Fruit fly (Drosophila melanogaster) whole organism, adult: ENCODE results near the gene CG18530.

ENCODE experiments used
- CG14711 ChIP-seq: fragments of 200-800 bp; sonication (Bioruptor generic); optimal IDR thresholded peaks from 2 replicates; lab custom pipeline; 2018; ENCODE audit warnings: missing biosample characterization, mild to moderate bottlenecking, missing genetic modification characterization, moderate library complexity
- CG1620 ChIP-seq: fragments of 200-800 bp; sonication (Bioruptor generic); optimal IDR thresholded peaks from 2 replicates; lab custom pipeline; 2016; ENCODE audit warnings: missing biosample characterization, missing genetic modification characterization
- Crg-1 ChIP-seq: fragments of 200-800 bp; sonication (Bioruptor generic); optimal IDR thresholded peaks from 2 replicates; lab custom pipeline; 2016; ENCODE audit warnings: missing biosample characterization, missing genetic modification characterization
- Mnt ChIP-seq: fragments of 200-800 bp; sonication (Bioruptor generic); optimal IDR thresholded peaks from 2 replicates; lab custom pipeline; 2016; ENCODE audit warnings: missing biosample characterization, mild to moderate bottlenecking, missing genetic modification characterization
- cic ChIP-seq: fragments of 200-800 bp; sonication (Bioruptor generic); optimal IDR thresholded peaks from 2 replicates; lab custom pipeline; 2017; ENCODE audit warnings: missing biosample characterization, mild to moderate bottlenecking, missing genetic modification characterization, moderate library complexity
- kay ChIP-seq: fragments of 200-800 bp; sonication (Bioruptor generic); peaks from one replicate; lab custom pipeline; 2016; ENCODE audit warnings: missing biosample characterization, missing genetic modification characterization, borderline replicate concordance
- pad ChIP-seq: fragments of 200-800 bp; sonication (Bioruptor generic); optimal IDR thresholded peaks from 3 replicates; lab custom pipeline; 2017; ENCODE audit warnings: missing biosample characterization, missing genetic modification characterization, mild to moderate bottlenecking, moderate library complexity, missing genetic modification reagents

DNA sequence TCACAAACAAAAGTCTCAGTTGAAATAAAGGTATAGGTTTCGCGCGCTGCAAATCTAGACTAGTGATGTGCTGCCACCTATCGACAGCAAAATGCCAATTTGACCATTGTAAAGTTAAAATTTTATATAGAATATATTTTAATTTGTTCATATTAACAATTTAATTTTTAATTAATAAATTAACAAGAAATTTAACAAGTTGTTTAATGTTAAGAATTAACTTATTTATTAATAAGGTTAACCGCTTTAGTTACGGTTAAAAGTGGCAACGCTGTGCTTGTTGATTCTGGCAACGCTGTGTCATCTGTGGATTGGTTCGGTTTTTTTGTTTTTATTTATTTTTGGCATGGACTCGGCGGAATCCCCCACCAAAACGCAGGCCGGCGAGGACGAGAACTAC, 2.8 kb upstream of the CG18530 start, which contains the start of gene Not10:
- TF ChIP-seq Mnt (GFP tag; lab: Kevin White, UChicago), result peak; percentile 13
- TF ChIP-seq CG14711 (tag; lab: Kevin White, UChicago), result peak; percentile 57
- peak; percentile 50 for TF ChIP-seq Crg-1
- peak; percentile 7 for TF ChIP-seq pad (GFP tag; lab: Kevin White, UChicago)
- TF ChIP-seq kay (GFP tag; lab: Kevin White, UChicago), result peak; percentile 71
- no peak for TF ChIP-seq CG1620
- TF ChIP-seq cic (GFP tag; lab: Kevin White, UChicago), result no peak
